Fruit fly (Drosophila melanogaster) whole organism, embryonic: Measurements from ENCODE around the gene Hr78.

Experiments used
- Asciz ChIP-seq: fragments of 200-800 bp; sonication (Bioruptor generic); optimal IDR thresholded peaks from 2 replicates; lab custom pipeline; 2017; ENCODE audit warnings: missing biosample characterization, mild to moderate bottlenecking, missing genetic modification characterization, missing genetic modification reagents
- BtbVII ChIP-seq: fragments of 200-800 bp; sonication (Bioruptor generic); optimal IDR thresholded peaks from 3 replicates; lab custom pipeline; 2017; ENCODE audit warnings: missing biosample characterization, mild to moderate bottlenecking, missing genetic modification characterization
- CG10959 ChIP-seq: fragments of 200-800 bp; sonication (Bioruptor generic); IDR thresholded peaks from 2 replicates; pipeline ENCODE4 v1.3.6; 2022; ENCODE audit warnings: missing biosample characterization, missing genetic modification characterization
- CG11560 ChIP-seq: fragments of 200-800 bp; sonication (Bioruptor generic); IDR thresholded peaks from 3 replicates; pipeline ENCODE4 v1.3.6; 2022; ENCODE audit warnings: missing biosample characterization, missing genetic modification characterization
- CG14441 ChIP-seq: fragments of 200-800 bp; sonication (Bioruptor generic); IDR thresholded peaks from 2 replicates; pipeline ENCODE4 v1.3.6; 2022; ENCODE audit warnings: missing biosample characterization, missing genetic modification characterization
- CG15601 ChIP-seq: fragments of 200-800 bp; sonication (Bioruptor generic); optimal IDR thresholded peaks from 3 replicates; lab custom pipeline; 2019; ENCODE audit warnings: missing biosample characterization, mild to moderate bottlenecking, missing genetic modification characterization, moderate library complexity
- CG1602 ChIP-seq: fragments of 200-800 bp; sonication (Bioruptor generic); optimal IDR thresholded peaks from 3 replicates; lab custom pipeline; 2016; ENCODE audit warnings: missing biosample characterization, missing genetic modification characterization
- CG2120 ChIP-seq: fragments of 200-800 bp; sonication (Bioruptor generic); optimal IDR thresholded peaks from 3 replicates; lab custom pipeline; 2016; ENCODE audit warnings: missing biosample characterization, missing genetic modification characterization
- CG30403 ChIP-seq: fragments of 200-800 bp; sonication (Bioruptor generic); optimal IDR thresholded peaks from 3 replicates; lab custom pipeline; 2016; ENCODE audit warnings: missing biosample characterization, missing genetic modification characterization
- CG3163 ChIP-seq: fragments of 200-800 bp; sonication (Bioruptor generic); optimal IDR thresholded peaks from 3 replicates; lab custom pipeline; 2016; ENCODE audit warnings: missing biosample characterization, missing genetic modification characterization
- CG32532 ChIP-seq: fragments of 200-800 bp; sonication (Bioruptor generic); IDR thresholded peaks from 2 replicates; pipeline ENCODE4 v1.3.6; 2022; ENCODE audit warnings: missing biosample characterization, missing genetic modification characterization
- CG3281 ChIP-seq: fragments of 200-800 bp; sonication (Bioruptor generic); optimal IDR thresholded peaks from 3 replicates; lab custom pipeline; 2017; ENCODE audit warnings: missing biosample characterization, mild to moderate bottlenecking, missing genetic modification characterization
- CG3838 ChIP-seq: fragments of 200-800 bp; sonication (Bioruptor generic); optimal IDR thresholded peaks from 3 replicates; lab custom pipeline; 2016; ENCODE audit warnings: missing biosample characterization, missing genetic modification characterization
- CG4328 ChIP-seq: fragments of 200-800 bp; sonication (Bioruptor generic); optimal IDR thresholded peaks from 3 replicates; lab custom pipeline; 2017; ENCODE audit warnings: missing biosample characterization, missing genetic modification reagents, missing genetic modification characterization
- CG6689 ChIP-seq: fragments of 200-800 bp; sonication (Bioruptor generic); IDR thresholded peaks from 2 replicates; pipeline ENCODE4 v1.3.6; 2022; ENCODE audit warnings: missing biosample characterization, missing genetic modification characterization
- CG7372 ChIP-seq: fragments of 200-800 bp; sonication (Bioruptor generic); IDR thresholded peaks from 2 replicates; pipeline ENCODE4 v1.3.6; 2022; ENCODE audit warnings: missing biosample characterization, missing genetic modification characterization
- CG8388 ChIP-seq: fragments of 200-800 bp; sonication (Bioruptor generic); optimal IDR thresholded peaks from 2 replicates; lab custom pipeline; 2019; ENCODE audit warnings: missing biosample characterization, mild to moderate bottlenecking, missing genetic modification characterization, moderate library complexity
- CG8478 ChIP-seq: fragments of >200 bp; optimal IDR thresholded peaks from 2 replicates; lab custom pipeline; 2018
- CG8944 ChIP-seq: fragments of 200-800 bp; sonication (Bioruptor generic); optimal IDR thresholded peaks from 3 replicates; lab custom pipeline; 2016; ENCODE audit warnings: missing biosample characterization, missing genetic modification characterization
- CrebB ChIP-seq: fragments of 200-800 bp; sonication (Bioruptor generic); optimal IDR thresholded peaks from 3 replicates; lab custom pipeline; 2018; ENCODE audit warnings: missing biosample characterization, mild to moderate bottlenecking, missing genetic modification characterization
- D ChIP-seq, 2 experiments: fragments of 200-800 bp in 1 of 2; fragments of >200 bp in 1 of 2; sonication (Bioruptor generic) in 1 of 2; optimal IDR thresholded peaks; 2 replicates in 1 of 2; 3 replicates in 1 of 2; lab custom pipeline; 2017; ENCODE audit warnings: mild to moderate bottlenecking in 1 of 2, missing biosample characterization in 1 of 2, missing genetic modification characterization in 1 of 2, missing genetic modification reagents in 1 of 2
- Dbx ChIP-seq: fragments of 200-800 bp; sonication (Bioruptor generic); IDR thresholded peaks from 3 replicates; pipeline ENCODE4 v1.3.6; 2022; ENCODE audit warnings: missing biosample characterization, missing genetic modification characterization
- GATAe ChIP-seq: fragments of 200-800 bp; sonication (Bioruptor generic); conservative IDR thresholded peaks from 2 replicates; pipeline ENCODE4 v1.3.6; 2022; ENCODE audit warnings: missing biosample characterization, missing genetic modification characterization
- Myb ChIP-seq: fragments of 200-800 bp; sonication (Bioruptor generic); optimal IDR thresholded peaks from 2 replicates; lab custom pipeline; 2016; ENCODE audit warnings: missing biosample characterization, missing genetic modification characterization
- NC2β ChIP-seq: fragments of 200-800 bp; sonication (Bioruptor generic); optimal IDR thresholded peaks from 2 replicates; lab custom pipeline; 2016; ENCODE audit warnings: missing biosample characterization, missing genetic modification characterization
- NFAT ChIP-seq: fragments of 200-800 bp; sonication (Bioruptor generic); IDR thresholded peaks from 2 replicates; pipeline ENCODE4 v1.3.6; 2022; ENCODE audit warnings: missing biosample characterization, missing genetic modification characterization
- Optix ChIP-seq: fragments of 200-800 bp; sonication (Bioruptor generic); IDR thresholded peaks from 3 replicates; pipeline ENCODE4 v1.3.6; 2022; ENCODE audit warnings: missing biosample characterization, missing genetic modification characterization
- Pdp1 ChIP-seq, 2 experiments: fragments of 200-800 bp; sonication (Bioruptor generic); optimal IDR thresholded peaks; 3 replicates each; lab custom pipeline; 2016; ENCODE audit warnings: missing biosample characterization in 2 of 2, missing genetic modification characterization in 2 of 2, mild to moderate bottlenecking in 1 of 2, moderate library complexity in 1 of 2
- Side ChIP-seq: fragments of 200-800 bp; sonication (Bioruptor generic); optimal IDR thresholded peaks from 2 replicates; lab custom pipeline; 2016; ENCODE audit warnings: missing biosample characterization, missing genetic modification characterization
- Sin3A ChIP-seq: fragments of >200 bp; optimal IDR thresholded peaks from 2 replicates; lab custom pipeline; 2018
- Xbp1 ChIP-seq: fragments of 200-800 bp; sonication (Bioruptor generic); optimal IDR thresholded peaks from 3 replicates; lab custom pipeline; 2016; ENCODE audit warnings: missing biosample characterization, mild to moderate bottlenecking, missing genetic modification characterization
- br ChIP-seq: fragments of >200 bp; optimal IDR thresholded peaks from 2 replicates; lab custom pipeline; 2017
- cad ChIP-seq: fragments of >200 bp; optimal IDR thresholded peaks from 2 replicates; lab custom pipeline; 2017; ENCODE audit warnings: missing biosample characterization, missing genetic modification characterization
- crc ChIP-seq: fragments of 200-800 bp; sonication (Bioruptor generic); optimal IDR thresholded peaks from 2 replicates; lab custom pipeline; 2016; ENCODE audit warnings: missing biosample characterization, missing genetic modification characterization
- dysf ChIP-seq: fragments of 200-800 bp; sonication (Bioruptor generic); IDR thresholded peaks from 3 replicates; pipeline ENCODE4 v1.3.6; 2022; ENCODE audit warnings: missing biosample characterization, missing genetic modification characterization
- emc ChIP-seq: fragments of 200-800 bp; sonication (Bioruptor generic); optimal IDR thresholded peaks from 2 replicates; lab custom pipeline; 2016; ENCODE audit warnings: missing biosample characterization, missing genetic modification characterization
- esg ChIP-seq: fragments of 200-800 bp; sonication (Bioruptor generic); conservative IDR thresholded peaks from 2 replicates; pipeline ENCODE4 v1.3.6; 2022; ENCODE audit warnings: missing biosample characterization, missing genetic modification characterization
- eyg ChIP-seq: fragments of 200-800 bp; sonication (Bioruptor generic); optimal IDR thresholded peaks from 3 replicates; lab custom pipeline; 2016; ENCODE audit warnings: missing biosample characterization, missing genetic modification characterization
- gce ChIP-seq: fragments of 200-800 bp; sonication (Bioruptor generic); IDR thresholded peaks from 3 replicates; pipeline ENCODE4 v1.3.6; 2022; ENCODE audit warnings: missing biosample characterization, missing genetic modification characterization
- her ChIP-seq: fragments of 200-800 bp; sonication (Bioruptor generic); optimal IDR thresholded peaks from 2 replicates; lab custom pipeline; 2016; ENCODE audit warnings: missing biosample characterization, missing genetic modification characterization
- ken ChIP-seq: fragments of 200-800 bp; sonication (Bioruptor generic); IDR thresholded peaks from 3 replicates; pipeline ENCODE4 v1.3.6; 2022; ENCODE audit warnings: missing biosample characterization, missing genetic modification characterization
- lola ChIP-seq, 3 experiments: fragments of >200 bp in 2 of 3; fragments of 200-800 bp in 1 of 3; sonication (Bioruptor generic) in 1 of 3; optimal IDR thresholded peaks; 2 replicates each; lab custom pipeline; 2017 to 2019; ENCODE audit warnings: missing biosample characterization in 3 of 3, missing genetic modification characterization in 3 of 3, mild to moderate bottlenecking in 1 of 3, moderate library complexity in 1 of 3
- nmo ChIP-seq: fragments of 200-800 bp; sonication (Bioruptor generic); optimal IDR thresholded peaks from 2 replicates; lab custom pipeline; 2018; ENCODE audit warnings: missing biosample characterization, mild to moderate bottlenecking, missing genetic modification characterization, moderate library complexity
- odd ChIP-seq: fragments of 200-800 bp; sonication (Bioruptor generic); optimal IDR thresholded peaks from 2 replicates; lab custom pipeline; 2017; ENCODE audit warnings: missing biosample characterization, mild to moderate bottlenecking, missing genetic modification characterization
- otp ChIP-seq: fragments of 200-800 bp; sonication (Bioruptor generic); IDR thresholded peaks from 3 replicates; pipeline ENCODE4, ENCODE4 v1.3.6; 2022; ENCODE audit warnings: missing biosample characterization, missing genetic modification characterization
- ro ChIP-seq: fragments of 200-800 bp; sonication (Bioruptor generic); IDR thresholded peaks from 2 replicates; pipeline ENCODE4 v1.3.6; 2022; ENCODE audit warnings: missing biosample characterization, missing genetic modification characterization
- row ChIP-seq: fragments of 200-800 bp; sonication (Bioruptor generic); IDR thresholded peaks from 3 replicates; pipeline ENCODE4 v1.3.6; 2022; ENCODE audit warnings: missing biosample characterization, missing genetic modification characterization
- salm ChIP-seq: fragments of 200-800 bp; sonication (Bioruptor generic); optimal IDR thresholded peaks from 2 replicates; lab custom pipeline; 2018; ENCODE audit warnings: missing biosample characterization, mild to moderate bottlenecking, missing genetic modification characterization
- schlank ChIP-seq: fragments of 200-800 bp; sonication (Bioruptor generic); optimal IDR thresholded peaks from 2 replicates; lab custom pipeline; 2018; ENCODE audit warnings: missing biosample characterization, mild to moderate bottlenecking, missing genetic modification characterization
- sens ChIP-seq: fragments of 200-800 bp; sonication (Bioruptor generic); peaks from one replicate; lab custom pipeline; 2016; ENCODE audit warnings: missing biosample characterization, missing genetic modification characterization
- sima ChIP-seq: fragments of 200-800 bp; sonication (Bioruptor generic); optimal IDR thresholded peaks from 2 replicates; lab custom pipeline; 2016; ENCODE audit warnings: missing biosample characterization, missing genetic modification characterization
- slbo ChIP-seq: fragments of 200-800 bp; sonication (Bioruptor generic); IDR thresholded peaks from 2 replicates; pipeline ENCODE4 v1.3.6; 2022; ENCODE audit warnings: missing biosample characterization, missing genetic modification characterization
- stwl ChIP-seq: fragments of 200-800 bp; sonication (Bioruptor generic); optimal IDR thresholded peaks from 3 replicates; lab custom pipeline; 2018; ENCODE audit warnings: missing biosample characterization, mild to moderate bottlenecking, missing genetic modification characterization, moderate library complexity

The Hr78 gene

DNA sequence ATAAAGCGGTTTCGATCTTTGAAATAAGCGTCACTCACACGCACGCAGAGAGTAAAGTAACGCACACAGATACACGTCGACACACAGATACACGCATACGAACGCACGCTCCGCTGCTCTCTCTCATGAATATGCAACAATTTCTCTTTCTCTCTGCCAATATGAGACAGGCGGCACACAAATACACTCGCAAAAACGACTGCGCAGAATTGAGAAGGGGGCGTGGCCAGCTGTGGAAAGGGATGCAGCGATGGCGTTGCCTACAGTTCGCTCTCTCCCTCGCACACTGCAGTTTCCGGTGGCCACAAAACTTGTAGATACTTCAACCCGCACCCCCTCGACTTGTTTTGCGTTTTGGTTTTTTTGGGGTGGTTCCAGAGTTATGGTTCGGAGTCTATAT lies 17.7 kb downstream of the Hr78 start (continued):
- peak; percentile 75 for TF ChIP-seq her
- TF ChIP-seq dysf (GFP tag; lab: Robert Waterston, UW): no peak; the same call in 2 of the 3 replicates
- TF ChIP-seq otp (GFP tag; lab: Robert Waterston, UW): peak; percentile 69; the same call in 2 of the 3 replicates
- peak; percentile 90 for TF ChIP-seq sens (GFP tag; lab: Kevin White, UChicago)
- TF ChIP-seq CG4328 (GFP tag; lab: Kevin White, UChicago): peak; percentile 18
- peak; percentile 91 for TF ChIP-seq CG8478 (lab: Kevin White, UChicago)
- TF ChIP-seq CG8388 (GFP tag; lab: Kevin White, UChicago): peak; percentile 49
- TF ChIP-seq br: no peak
- no peak for TF ChIP-seq CG15601 (tag; lab: Kevin White, UChicago)
- peak; percentile 31; the same call in 1 of the 3 replicates for TF ChIP-seq Optix (GFP tag; lab: Robert Waterston, UW)
- no peak for TF ChIP-seq Myb (GFP tag; lab: Kevin White, UChicago)
- TF ChIP-seq Xbp1 (GFP tag; lab: Kevin White, UChicago): peak; percentile 33
- TF ChIP-seq schlank (tag; lab: Kevin White, UChicago): no peak
- TF ChIP-seq ro (GFP tag; lab: Robert Waterston, UW): no peak
- no peak for TF ChIP-seq CG14441 (GFP tag; lab: Robert Waterston, UW)
- no peak for TF ChIP-seq CG2120 (GFP tag; lab: Kevin White, UChicago)
- no peak for TF ChIP-seq eyg (GFP tag; lab: Kevin White, UChicago)
- no peak for TF ChIP-seq CG7372
- TF ChIP-seq salm (tag; lab: Kevin White, UChicago): peak; percentile 11
- TF ChIP-seq CG3163 (GFP tag; lab: Kevin White, UChicago): peak; percentile 63
- TF ChIP-seq CG3838 (GFP tag; lab: Kevin White, UChicago): no peak
- TF ChIP-seq NC2β (GFP tag; lab: Kevin White, UChicago): peak; percentile 45
- TF ChIP-seq GATAe: no peak
- no peak for TF ChIP-seq CG8944 (GFP tag; lab: Kevin White, UChicago)
- TF ChIP-seq cad (GFP tag; lab: Kevin White, UChicago): no peak
- TF ChIP-seq nmo: peak; percentile 33
- TF ChIP-seq ken (GFP tag; lab: Robert Waterston, UW): peak; percentile 60; the same call in 2 of the 3 replicates
- TF ChIP-seq CG11560 (tag; lab: Robert Waterston, UW): no peak
- no peak for TF ChIP-seq stwl
- no peak for TF ChIP-seq NFAT (GFP tag; lab: Robert Waterston, UW)
- peak; percentile 83 for TF ChIP-seq D (optimal IDR thresholded peaks at IDR 0.05; lab: Kevin White, UChicago)
- peak; percentile 40 for TF ChIP-seq D (GFP tag; optimal IDR thresholded peaks at IDR 0.05; lab: Kevin White, UChicago)
- no peak for TF ChIP-seq CrebB (tag; lab: Kevin White, UChicago)
- peak in 1 of 2 experiments; percentile 8 for TF ChIP-seq Pdp1 (GFP tag; optimal IDR thresholded peaks at IDR 0.05; lab: Kevin White, UChicago)
- no peak for TF ChIP-seq CG3281 (GFP tag; lab: Kevin White, UChicago)
- TF ChIP-seq CG10959 (GFP tag; lab: Robert Waterston, UW): no peak
- TF ChIP-seq BtbVII (GFP tag; lab: Kevin White, UChicago): no peak
- TF ChIP-seq CG30403: no peak
- TF ChIP-seq row (GFP tag; lab: Robert Waterston, UW): no peak
- no peak for TF ChIP-seq slbo
- TF ChIP-seq sima (GFP tag; lab: Kevin White, UChicago): no peak
- no peak for TF ChIP-seq Sin3A (lab: Kevin White, UChicago)
- TF ChIP-seq Asciz: peak; percentile 63
- peak; percentile 68; the same call in 2 of the 3 replicates for TF ChIP-seq gce (GFP tag; lab: Robert Waterston, UW)
- no peak for TF ChIP-seq crc (GFP tag; lab: Kevin White, UChicago)
- 0 out of 2 replicates have a peak, but pooled peaks have one; percentile 14 for TF ChIP-seq CG32532
- no peak for TF ChIP-seq lola (GFP tag; optimal IDR thresholded peaks at IDR 0.05; lab: Kevin White, UChicago)
- no peak for TF ChIP-seq CG6689 (GFP tag; lab: Robert Waterston, UW)
- TF ChIP-seq odd: peak; percentile 55
- no peak for TF ChIP-seq Dbx (GFP tag; lab: Robert Waterston, UW)
- TF ChIP-seq CG1602 (GFP tag; lab: Kevin White, UChicago): no peak
- peak; percentile 1 for TF ChIP-seq Side (GFP tag; lab: Kevin White, UChicago)
- TF ChIP-seq esg: no peak
- TF ChIP-seq emc (GFP tag; lab: Kevin White, UChicago): no peak
